Worm (Caenorhabditis elegans) whole organism, L1 larva: ENCODE results near the gene mtl-1.

Experiments used
- C16A3.4 ChIP-seq: fragments of 150-350 bp; optimal IDR thresholded peaks from 2 replicates; lab custom pipeline; 2014; ENCODE audit warnings: missing biosample characterization, missing genetic modification characterization
- C34B4.2 ChIP-seq: sonication (generic microtip); optimal IDR thresholded peaks from 2 replicates; lab custom pipeline; 2017; ENCODE audit warnings: mild to moderate bottlenecking, missing genetic modification characterization, missing compliant biosample characterization
- F16B12.6 ChIP-seq: fragments of 150-350 bp; optimal IDR thresholded peaks from 2 replicates; lab custom pipeline; 2014; ENCODE audit warnings: missing biosample characterization, missing genetic modification characterization
- alr-1 ChIP-seq: fragments of 200-800 bp; sonication (Bioruptor generic); optimal IDR thresholded peaks from 2 replicates; lab custom pipeline; 2018; ENCODE audit warnings: borderline replicate concordance, mild to moderate bottlenecking, missing genetic modification characterization, missing compliant biosample characterization
- ama-1 ChIP-seq: fragments of 150-350 bp; optimal IDR thresholded peaks from 2 replicates; lab custom pipeline; 2014
- ceh-82 ChIP-seq, 3 experiments: fragments of 150-350 bp in 1 of 3; sonication (generic microtip) in 2 of 3; optimal IDR thresholded peaks; 2 replicates each; lab custom pipeline; 2014 to 2017; ENCODE audit warnings: missing biosample characterization in 3 of 3, missing genetic modification characterization in 3 of 3
- ceh-90 ChIP-seq: sonication (generic microtip); optimal IDR thresholded peaks from 2 replicates; lab custom pipeline; 2016; ENCODE audit warnings: missing genetic modification characterization, missing compliant biosample characterization
- ces-1 ChIP-seq: fragments of 150-350 bp; optimal IDR thresholded peaks from 2 replicates; lab custom pipeline; 2014; ENCODE audit warnings: missing biosample characterization, missing genetic modification reagents, missing genetic modification characterization
- dsc-1 ChIP-seq: sonication (generic microtip); optimal IDR thresholded peaks from 2 replicates; lab custom pipeline; 2016; ENCODE audit warnings: mild to moderate bottlenecking, missing genetic modification characterization, missing compliant biosample characterization
- egl-13 ChIP-seq: sonication (generic microtip); optimal IDR thresholded peaks from 2 replicates; lab custom pipeline; 2016; ENCODE audit warnings: missing genotype, missing genetic modification reagents, missing genetic modification characterization, missing compliant biosample characterization
- elt-2 ChIP-seq: sonication (generic microtip); optimal IDR thresholded peaks from 2 replicates; lab custom pipeline; 2016; ENCODE audit warnings: missing genetic modification characterization, mild to moderate bottlenecking, inconsistent platforms, missing compliant biosample characterization, missing genetic modification reagents
- elt-3 ChIP-seq, 6 experiments: fragments of 150-350 bp in 1 of 6; sonication (generic microtip); optimal IDR thresholded peaks; 2 replicates each; lab custom pipeline; 2017 to 2018; ENCODE audit warnings: missing biosample characterization in 6 of 6, missing genetic modification characterization in 6 of 6, inconsistent platforms in 1 of 6
- fkh-10 ChIP-seq: sonication (generic microtip); optimal IDR thresholded peaks from 2 replicates; lab custom pipeline; 2017; ENCODE audit warnings: missing biosample characterization, missing genetic modification reagents, missing genetic modification characterization
- fkh-8 ChIP-seq: sonication (generic microtip); optimal IDR thresholded peaks from 2 replicates; lab custom pipeline; 2016; ENCODE audit warnings: mild to moderate bottlenecking, missing genetic modification characterization, missing compliant biosample characterization
- hlh-17 ChIP-seq: fragments of 200-800 bp; sonication (Bioruptor generic); optimal IDR thresholded peaks from 2 replicates; lab custom pipeline; 2018; ENCODE audit warnings: missing genetic modification characterization, mild to moderate bottlenecking, missing compliant biosample characterization, moderate library complexity, borderline replicate concordance
- isw-1 ChIP-seq: fragments of 200-800 bp; sonication (Bioruptor generic); IDR thresholded peaks from 2 replicates; pipeline ENCODE4 v1.3.6; 2022; ENCODE audit warnings: missing genetic modification characterization, missing compliant biosample characterization
- jun-1 ChIP-seq: fragments of 150-350 bp; optimal IDR thresholded peaks from 2 replicates; lab custom pipeline; 2014; ENCODE audit warnings: missing biosample characterization, missing genetic modification reagents, missing genetic modification characterization
- lin-14 ChIP-seq: fragments of 200-800 bp; sonication (Bioruptor generic); optimal IDR thresholded peaks from 2 replicates; lab custom pipeline; 2018; ENCODE audit warnings: mild to moderate bottlenecking, missing genetic modification characterization, moderate library complexity, missing compliant biosample characterization
- lin-39 ChIP-seq: fragments of 150-350 bp; optimal IDR thresholded peaks from 2 replicates; lab custom pipeline; 2014; ENCODE audit warnings: missing biosample characterization, missing genetic modification reagents, missing genetic modification characterization
- lir-3 ChIP-seq: sonication (generic microtip); optimal IDR thresholded peaks from 2 replicates; lab custom pipeline; 2016; ENCODE audit warnings: mild to moderate bottlenecking, missing genetic modification characterization, moderate library complexity, missing compliant biosample characterization; ENCODE audit not compliant: poor library complexity
- lsy-2 ChIP-seq, 2 experiments: fragments of 150-350 bp; optimal IDR thresholded peaks; 2 replicates each; lab custom pipeline; 2014; ENCODE audit warnings: missing biosample characterization in 2 of 2, missing genetic modification characterization in 2 of 2
- nhr-11 ChIP-seq: fragments of 150-350 bp; optimal IDR thresholded peaks from 2 replicates; lab custom pipeline; 2014; ENCODE audit warnings: missing biosample characterization, missing genetic modification characterization
- nhr-12 ChIP-seq: sonication (generic microtip); optimal IDR thresholded peaks from 2 replicates; lab custom pipeline; 2017; ENCODE audit warnings: missing biosample characterization, missing genetic modification characterization
- nhr-20 ChIP-seq: sonication (generic microtip); optimal IDR thresholded peaks from 2 replicates; lab custom pipeline; 2016; ENCODE audit warnings: mild to moderate bottlenecking, missing genetic modification characterization, missing compliant biosample characterization
- nhr-47 ChIP-seq: sonication (generic microtip); optimal IDR thresholded peaks from 2 replicates; lab custom pipeline; 2016; ENCODE audit warnings: mild to moderate bottlenecking, missing genetic modification characterization, moderate library complexity, missing compliant biosample characterization
- nhr-71 ChIP-seq: sonication (generic microtip); optimal IDR thresholded peaks from 2 replicates; lab custom pipeline; 2016; ENCODE audit warnings: mild to moderate bottlenecking, missing genetic modification characterization, moderate library complexity, missing compliant biosample characterization
- nhr-76 ChIP-seq: sonication (generic microtip); optimal IDR thresholded peaks from 2 replicates; lab custom pipeline; 2017; ENCODE audit warnings: missing biosample characterization, missing genetic modification characterization
- pag-3 ChIP-seq: sonication (generic microtip); optimal IDR thresholded peaks from 2 replicates; lab custom pipeline; 2017; ENCODE audit warnings: missing genetic modification characterization, mild to moderate bottlenecking, missing compliant biosample characterization, antibody characterized with exemption, borderline replicate concordance; ENCODE audit not compliant: insufficient read depth
- pax-3 ChIP-seq: fragments of 200-800 bp; sonication (Bioruptor generic); optimal IDR thresholded peaks from 2 replicates; lab custom pipeline; 2018; ENCODE audit warnings: mild to moderate bottlenecking, missing genetic modification characterization, moderate library complexity, missing compliant biosample characterization
- skn-1 ChIP-seq: fragments of 150-350 bp; optimal IDR thresholded peaks from 2 replicates; lab custom pipeline; 2014; ENCODE audit warnings: missing biosample characterization, missing genetic modification characterization
- sox-4 ChIP-seq: sonication (generic microtip); optimal IDR thresholded peaks from 2 replicates; lab custom pipeline; 2016; ENCODE audit warnings: missing genetic modification characterization, missing compliant biosample characterization
- sptf-1 ChIP-seq: fragments of 150-350 bp; optimal IDR thresholded peaks from 2 replicates; lab custom pipeline; 2014; ENCODE audit warnings: missing biosample characterization, missing genetic modification characterization
- sup-37 ChIP-seq: fragments of 200-800 bp; sonication (Bioruptor generic); optimal IDR thresholded peaks from 2 replicates; lab custom pipeline; 2018; ENCODE audit warnings: mild to moderate bottlenecking, missing genetic modification characterization, missing compliant biosample characterization
- swsn-7 ChIP-seq: sonication (generic microtip); optimal IDR thresholded peaks from 2 replicates; lab custom pipeline; 2016; ENCODE audit warnings: missing genetic modification characterization, missing compliant biosample characterization
- tbx-2 ChIP-seq: sonication (generic microtip); optimal IDR thresholded peaks from 2 replicates; lab custom pipeline; 2016; ENCODE audit warnings: missing genetic modification characterization, missing compliant biosample characterization
- unc-130 ChIP-seq: fragments of 150-350 bp; optimal IDR thresholded peaks from 2 replicates; lab custom pipeline; 2017; ENCODE audit warnings: missing biosample characterization, missing genetic modification characterization, inconsistent platforms
- unc-62 ChIP-seq: fragments of 150-350 bp; optimal IDR thresholded peaks from 2 replicates; lab custom pipeline; 2014; ENCODE audit warnings: missing biosample characterization, missing genetic modification reagents, missing genetic modification characterization
- unc-86 ChIP-seq: sonication (generic microtip); optimal IDR thresholded peaks from 2 replicates; lab custom pipeline; 2016; ENCODE audit warnings: missing genetic modification characterization, missing compliant biosample characterization
- unc-98 ChIP-seq: fragments of 200-800 bp; sonication (Bioruptor generic); IDR thresholded peaks from 2 replicates; pipeline ENCODE4 v1.3.6; 2022; ENCODE audit warnings: missing genetic modification characterization, missing compliant biosample characterization
- xbp-1 ChIP-seq: sonication (generic microtip); optimal IDR thresholded peaks from 2 replicates; lab custom pipeline; 2016; ENCODE audit warnings: missing genetic modification characterization, missing compliant biosample characterization
- ztf-11 ChIP-seq, 2 experiments: sonication (generic microtip); optimal IDR thresholded peaks; 2 replicates each; lab custom pipeline; 2016 to 2017; ENCODE audit warnings: missing genetic modification characterization in 2 of 2, missing biosample characterization in 1 of 2, missing compliant biosample characterization in 1 of 2

The mtl-1 gene

ce11 chrV:6665751-6666150 lies 25.9 kb downstream of the mtl-1 start, which contains the start of gene pmp-5:
pmp-5 (minus strand) TSS chrV:6665813.
- TF ChIP-seq nhr-20, result peak; percentile 20
- no peak for TF ChIP-seq fkh-10 (GFP tag; lab: Kevin White, UChicago)
- TF ChIP-seq elt-2 (tag; lab: Kevin White, UChicago), result peak; percentile 83
- peak in 1 of 6 experiments; percentile 37 for TF ChIP-seq elt-3 (tag; optimal IDR thresholded peaks at IDR 0.05; lab: Kevin White, UChicago)

- TF ChIP-seq hlh-17 (GFP tag; lab: Kevin White, UChicago) (no peak), lin-39 (no peak), ztf-11 (tag; optimal IDR thresholded peaks at IDR 0.05; lab: Kevin White, UChicago) (no peak), lin-14 (GFP tag; lab: Kevin White, UChicago) (peak; percentile 9), ama-1 (lab: Kevin White, UChicago) (no peak), dsc-1 (peak; percentile 2), ces-1 (GFP tag; lab: Kevin White, UChicago) (no peak), C34B4.2 (tag; lab: Kevin White, UChicago) (no peak), sup-37 (no peak), pag-3 (tag; lab: Kevin White, UChicago) (no peak), skn-1 (tag; lab: Kevin White, UChicago) (no peak), C16A3.4 (tag; lab: Kevin White, UChicago) (no peak), egl-13 (tag; lab: Kevin White, UChicago) (no peak), ceh-90 (tag; lab: Kevin White, UChicago) (no peak), ceh-82 (tag; optimal IDR thresholded peaks at IDR 0.05; lab: Kevin White, UChicago) (no peak)
Observed at ce11 chrV:6662505-6662904, 29.2 kb downstream of the mtl-1 start.

DNA sequence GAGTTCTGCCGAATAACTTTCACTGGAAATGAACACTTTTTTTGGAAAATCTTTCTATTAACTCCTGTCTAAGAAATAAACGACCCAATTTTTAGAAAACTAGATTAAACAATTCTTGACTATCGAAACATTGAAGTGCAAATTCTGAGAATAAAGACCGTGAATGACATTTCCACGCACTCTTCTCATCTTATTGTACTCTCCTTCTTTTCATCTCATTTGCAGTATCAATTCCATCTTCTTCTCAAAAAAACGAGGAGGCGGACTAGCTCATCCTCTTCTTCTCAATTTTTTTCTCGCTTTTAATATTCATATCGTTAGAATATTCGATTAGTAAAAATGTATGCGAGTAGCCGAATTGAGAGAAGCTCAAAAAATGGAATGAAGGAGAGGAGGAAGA lies 30.0 kb downstream of the mtl-1 start:
- TF ChIP-seq dsc-1 (peak; percentile 91), hlh-17 (GFP tag; lab: Kevin White, UChicago) (no peak), sptf-1 (tag; lab: Kevin White, UChicago) (no peak), ceh-82 (tag; optimal IDR thresholded peaks at IDR 0.05; lab: Kevin White, UChicago) (no peak), swsn-7 (peak; percentile 8), unc-98 (GFP tag; lab: Robert Waterston, UW) (no peak), alr-1 (tag; lab: Kevin White, UChicago) (no peak), nhr-11 (tag; lab: Kevin White, UChicago) (no peak), F16B12.6 (tag; lab: Kevin White, UChicago) (no peak), nhr-47 (tag; lab: Kevin White, UChicago) (peak; percentile 56), fkh-8 (tag; lab: Kevin White, UChicago) (peak; percentile 28), nhr-76 (tag; lab: Kevin White, UChicago) (no peak), egl-13 (tag; lab: Kevin White, UChicago) (no peak), pag-3 (tag; lab: Kevin White, UChicago) (no peak), isw-1 (GFP tag; lab: Robert Waterston, UW) (no peak), sox-4 (tag; lab: Kevin White, UChicago) (peak; percentile 41), nhr-71 (tag; lab: Kevin White, UChicago) (peak; percentile 71), ces-1 (GFP tag; lab: Kevin White, UChicago) (no peak), tbx-2 (tag; lab: Kevin White, UChicago) (no peak), nhr-12 (tag; lab: Kevin White, UChicago) (no peak), unc-62 (GFP tag; lab: Kevin White, UChicago) (no peak), jun-1 (tag; lab: Kevin White, UChicago) (no peak), lin-14 (GFP tag; lab: Kevin White, UChicago) (peak; percentile 74), xbp-1 (tag; lab: Kevin White, UChicago) (peak; percentile 8), lir-3 (no peak), unc-130 (no peak), pax-3 (tag; lab: Kevin White, UChicago) (peak; percentile 30), ztf-11 (tag; optimal IDR thresholded peaks at IDR 0.05; lab: Kevin White, UChicago) (no peak), lin-39 (no peak), unc-86 (peak; percentile 58), fkh-10 (GFP tag; lab: Kevin White, UChicago) (peak; percentile 14), lsy-2 (tag; optimal IDR thresholded peaks at IDR 0.05; lab: Kevin White, UChicago) (peak; percentile 13 to 24)
